Worm (Caenorhabditis elegans) whole organism, L2 larva: Measurements from ENCODE around the gene grl-19.

Source experiments
- egl-27 ChIP-seq: sonication (generic microtip); optimal IDR thresholded peaks from 3 replicates; lab custom pipeline; 2017; ENCODE audit warnings: missing biosample characterization, missing genetic modification reagents, missing genetic modification characterization
- elt-1 ChIP-seq: fragments of 150-350 bp; optimal IDR thresholded peaks from 2 replicates; lab custom pipeline; 2014; ENCODE audit warnings: missing biosample characterization, missing genetic modification characterization
- nhr-10 ChIP-seq: sonication (generic microtip); optimal IDR thresholded peaks from 2 replicates; lab custom pipeline; 2017; ENCODE audit warnings: missing biosample characterization, missing genetic modification characterization
- nhr-77 ChIP-seq: fragments of 150-350 bp; optimal IDR thresholded peaks from 2 replicates; lab custom pipeline; 2014; ENCODE audit warnings: missing biosample characterization, missing genetic modification characterization
- snpc-4 ChIP-seq: fragments of 150-350 bp; optimal IDR thresholded peaks from 2 replicates; lab custom pipeline; 2014; ENCODE audit warnings: missing biosample characterization, missing genetic modification characterization
- unc-39 ChIP-seq: fragments of 150-350 bp; optimal IDR thresholded peaks from 2 replicates; lab custom pipeline; 2014; ENCODE audit warnings: missing biosample characterization, missing genetic modification characterization

ce11 chrIV:262460-262859 lies 10.1 kb upstream of the grl-19 start:
- no peak for TF ChIP-seq nhr-77
- no peak for TF ChIP-seq egl-27 (tag; lab: Kevin White, UChicago)
- no peak for TF ChIP-seq unc-39 (tag; lab: Kevin White, UChicago)
- TF ChIP-seq elt-1 (tag; lab: Kevin White, UChicago) = no peak
- TF ChIP-seq snpc-4 (tag; lab: Kevin White, UChicago) = no peak
- TF ChIP-seq nhr-10 = no peak
